Fruit fly (Drosophila melanogaster): ENCODE measurements around the gene CG14455.
A peak's percentile ranks its signal among the peaks of the same experiment; 100 is the strongest.

Gene CG14455

dm6 chr3L:22717137-22717767 lies 30.4 kb upstream of the CG14455 start, which contains the start of the genes ArfGAP3 and CG32452 (continued):
- peak; percentile 51 for TF ChIP-seq mirr (GFP tag; optimal IDR thresholded peaks at IDR 0.05)
- no peak for TF ChIP-seq sc (optimal IDR thresholded peaks at IDR 0.05)
- TF ChIP-seq sc (GFP tag; optimal IDR thresholded peaks at IDR 0.05) = peak; percentile 34
- TF ChIP-seq D19B (GFP tag; optimal IDR thresholded peaks at IDR 0.05) = peak; percentile 45
- TF ChIP-seq CG10366 (GFP tag; IDR thresholded peaks at IDR 0.05) = peak; percentile 63; the same call in 1 of the 2 replicates
- TF ChIP-seq CG31441 (GFP tag; IDR thresholded peaks at IDR 0.05) = peak; percentile 81
- peak; percentile 70 for TF ChIP-seq Six4 (GFP tag; optimal IDR thresholded peaks at IDR 0.05)
- peak; percentile 78 for TF ChIP-seq pfk (GFP tag; optimal IDR thresholded peaks at IDR 0.05)
- TF ChIP-seq CkIIα-i1 (GFP tag; IDR thresholded peaks at IDR 0.05) = no peak
- TF ChIP-seq Hmx (GFP tag; optimal IDR thresholded peaks at IDR 0.05) = no peak
- TF ChIP-seq CG30403 (GFP tag; optimal IDR thresholded peaks at IDR 0.05) = peak; percentile 86
- TF ChIP-seq chn (GFP tag; optimal IDR thresholded peaks at IDR 0.05) = peak; percentile 65
- peak; percentile 30; the same call in 1 of the 2 replicates for TF ChIP-seq Bgb (GFP tag; IDR thresholded peaks at IDR 0.05; ENCODE audit: partially characterized antibody)
- peak; percentile 74 for TF ChIP-seq CG7372 (GFP tag; IDR thresholded peaks at IDR 0.05)
- TF ChIP-seq stwl (tag; optimal IDR thresholded peaks at IDR 0.05) = peak; percentile 51
- TF ChIP-seq Bdp1 (GFP tag; optimal IDR thresholded peaks at IDR 0.05) = peak; percentile 52
- peak; percentile 80 for TF ChIP-seq Chrac-16 (GFP tag; optimal IDR thresholded peaks at IDR 0.05)
- TF ChIP-seq psq (GFP tag; optimal IDR thresholded peaks at IDR 0.05) = no peak
- TF ChIP-seq Hey (tag; optimal IDR thresholded peaks at IDR 0.05) = no peak
- peak; percentile 79 for TF ChIP-seq CG14441 (GFP tag; IDR thresholded peaks at IDR 0.05)
- peak; percentile 35 for TF ChIP-seq CG6813 (GFP tag; optimal IDR thresholded peaks at IDR 0.05)
- no peak for TF ChIP-seq tll (GFP tag; optimal IDR thresholded peaks at IDR 0.05)
- no peak for TF ChIP-seq cad (GFP tag; optimal IDR thresholded peaks at IDR 0.05)
- peak; percentile 53; the same call in 1 of the 2 replicates for TF ChIP-seq chm (GFP tag; IDR thresholded peaks at IDR 0.05)
- peak; percentile 34 for TF ChIP-seq Spps (tag; optimal IDR thresholded peaks at IDR 0.05)
- TF ChIP-seq CG15601 (tag; optimal IDR thresholded peaks at IDR 0.05) = peak; percentile 77
- TF ChIP-seq Mrtf (GFP tag; IDR thresholded peaks at IDR 0.05) = no peak; the same call in 2 of the 3 replicates
- peak; percentile 56 for TF ChIP-seq Sry-δ (GFP tag; optimal IDR thresholded peaks at IDR 0.05)
- TF ChIP-seq CG11695 (GFP tag; IDR thresholded peaks at IDR 0.05) = peak; percentile 48; the same call in 2 of the 3 replicates
- TF ChIP-seq CG31224 (GFP tag; IDR thresholded peaks at IDR 0.05) = peak; percentile 41; the same call in 1 of the 2 replicates
- TF ChIP-seq CG3065 (GFP tag; optimal IDR thresholded peaks at IDR 0.05) = peak; percentile 40
- TF ChIP-seq Dip2 (GFP tag; IDR thresholded peaks at IDR 0.05) = no peak
- TF ChIP-seq Hr39 (optimal IDR thresholded peaks at IDR 0.05) = no peak
- TF ChIP-seq en (GFP tag; optimal IDR thresholded peaks at IDR 0.05) = peak; percentile 5
- TF ChIP-seq CG9797 (GFP tag; optimal IDR thresholded peaks at IDR 0.05) = peak; percentile 22
- TF ChIP-seq Ravus (GFP tag; IDR thresholded peaks at IDR 0.05) = no peak
- no peak for TF ChIP-seq lov (optimal IDR thresholded peaks at IDR 0.05)
- peak; percentile 45; the same call in 1 of the 3 replicates for TF ChIP-seq lov (GFP tag; IDR thresholded peaks at IDR 0.05)
- TF ChIP-seq Rx (GFP tag; IDR thresholded peaks at IDR 0.05) = peak; percentile 53; the same call in 1 of the 2 replicates
- 0 out of 2 replicates have a peak, but pooled peaks have one; percentile 35 for TF ChIP-seq CG16779 (GFP tag; IDR thresholded peaks at IDR 0.05)
- TF ChIP-seq maf-S (GFP tag; optimal IDR thresholded peaks at IDR 0.05) = no peak
- TF ChIP-seq Hsf (GFP tag; optimal IDR thresholded peaks at IDR 0.05) = peak; percentile 84
- TF ChIP-seq fru (optimal IDR thresholded peaks at IDR 0.05) = no peak
- TF ChIP-seq zfh2 (GFP tag; optimal IDR thresholded peaks at IDR 0.05) = peak; percentile 80
- no peak for TF ChIP-seq CG7271 (tag; optimal IDR thresholded peaks at IDR 0.05)
- TF ChIP-seq exex (tag; optimal IDR thresholded peaks at IDR 0.05) = peak; percentile 47
- peak; percentile 70 for TF ChIP-seq lab (GFP tag; optimal IDR thresholded peaks at IDR 0.05)
- peak; percentile 69; the same call in 1 of the 2 replicates for TF ChIP-seq CG4404 (GFP tag; IDR thresholded peaks at IDR 0.05)
- TF ChIP-seq HHEX (GFP tag; optimal IDR thresholded peaks at IDR 0.05) = peak; percentile 56
- TF ChIP-seq Optix (GFP tag; IDR thresholded peaks at IDR 0.05) = peak; percentile 32; the same call in 1 of the 3 replicates
- TF ChIP-seq gfzf (GFP tag; optimal IDR thresholded peaks at IDR 0.05) = peak; percentile 23
